Worm (Caenorhabditis elegans): ENCODE results near the gene cng-1.

Gene cng-1

ce11 chrV:15056346-15056839, 25.1 kb upstream of the cng-1 start:
- TF ChIP-seq C38D4.7 (GFP tag; optimal IDR thresholded peaks at IDR 0.05) (no peak), pha-2 (tag; optimal IDR thresholded peaks at IDR 0.05) (no peak), odd-2 (tag; optimal IDR thresholded peaks at IDR 0.05) (no peak), ttx-3 (tag; optimal IDR thresholded peaks at IDR 0.05) (no peak), ahr-1 (tag; optimal IDR thresholded peaks at IDR 0.05) (no peak), sdc-2 (tag; optimal IDR thresholded peaks at IDR 0.05) (no peak), nfya-1 (tag; optimal IDR thresholded peaks at IDR 0.05) (no peak), ets-4 (tag; optimal IDR thresholded peaks at IDR 0.05) (no peak), K02D7.2 (tag; optimal IDR thresholded peaks at IDR 0.05) (no peak), F13H6.1 (tag; optimal IDR thresholded peaks at IDR 0.05) (no peak)

ce11 chrV:15055873-15056272, 24.6 kb upstream of the cng-1 start, which contains the start of gene C25D7.16:
C25D7.16 (plus strand) TSS chrV:15056173.
- TF ChIP-seq ceh-2 (tag; optimal IDR thresholded peaks at IDR 0.05) (no peak), fkh-6 (tag; optimal IDR thresholded peaks at IDR 0.05) (no peak), C08G9.2 (tag; optimal IDR thresholded peaks at IDR 0.05) (no peak), unc-42 (tag; optimal IDR thresholded peaks at IDR 0.05) (no peak), hlh-13 (GFP tag; optimal IDR thresholded peaks at IDR 0.05) (no peak), ceh-34 (tag; optimal IDR thresholded peaks at IDR 0.05) (no peak), ceh-22 (tag; optimal IDR thresholded peaks at IDR 0.05) (no peak), pha-4 (tag; optimal IDR thresholded peaks at IDR 0.05) (no peak)

ce11 chrV:15054733-15055132, 23.5 kb upstream of the cng-1 start:
- TF ChIP-seq pag-3 (tag; optimal IDR thresholded peaks at IDR 0.05; ENCODE audit: borderline replicate concordance) (no peak), zip-5 (tag; optimal IDR thresholded peaks at IDR 0.05) (no peak), madf-2 (tag; optimal IDR thresholded peaks at IDR 0.05) (no peak), ceh-31 (tag; optimal IDR thresholded peaks at IDR 0.05) (no peak)

ce11 chrV:15052368-15052767, 21.1 kb upstream of the cng-1 start, which contains the start of the genes fbxa-82 and C25D7.5:
fbxa-82 (minus strand) TSS chrV:15052530.
C25D7.5 (plus strand) TSS chrV:15052650.
- no peak for TF ChIP-seq ama-1 (optimal IDR thresholded peaks at IDR 0.05)
- no peak for TF ChIP-seq dve-1 (tag; optimal IDR thresholded peaks at IDR 0.05)
- no peak for TF ChIP-seq tbx-7 (tag; optimal IDR thresholded peaks at IDR 0.05)
- no peak for TF ChIP-seq ttx-3 (tag; optimal IDR thresholded peaks at IDR 0.05)
- TF ChIP-seq pha-4 (tag; optimal IDR thresholded peaks at IDR 0.05), result no peak
- no peak for TF ChIP-seq ztf-16 (tag; optimal IDR thresholded peaks at IDR 0.05)
- TF ChIP-seq fax-1 (tag; optimal IDR thresholded peaks at IDR 0.05), result no peak
- no peak for TF ChIP-seq nhr-232 (tag; optimal IDR thresholded peaks at IDR 0.05)
- TF ChIP-seq ceh-22 (tag; optimal IDR thresholded peaks at IDR 0.05), result no peak
- no peak for TF ChIP-seq fkh-6 (tag; optimal IDR thresholded peaks at IDR 0.05)
- no peak for TF ChIP-seq lim-6 (tag; optimal IDR thresholded peaks at IDR 0.05)
- TF ChIP-seq hlh-15 (tag; optimal IDR thresholded peaks at IDR 0.05), result no peak
- TF ChIP-seq ceh-18 (tag; optimal IDR thresholded peaks at IDR 0.05), result no peak
- TF ChIP-seq hlh-30 (tag; optimal IDR thresholded peaks at IDR 0.05; ENCODE audit: insufficient read depth), result no peak
- TF ChIP-seq hlh-6 (tag; optimal IDR thresholded peaks at IDR 0.05), result no peak
- TF ChIP-seq ceh-48 (tag; optimal IDR thresholded peaks at IDR 0.05), result no peak
- TF ChIP-seq pha-2 (tag; optimal IDR thresholded peaks at IDR 0.05), result no peak
- TF ChIP-seq pag-3 (tag; optimal IDR thresholded peaks at IDR 0.05; ENCODE audit: borderline replicate concordance), result no peak
- TF ChIP-seq odd-2 (tag; optimal IDR thresholded peaks at IDR 0.05), result no peak
- TF ChIP-seq mec-3 (tag; optimal IDR thresholded peaks at IDR 0.05; ENCODE audit: borderline replicate concordance), result no peak

ce11 chrV:15051720-15052119, 20.4 kb upstream of the cng-1 start:
- no peak for TF ChIP-seq hlh-13 (GFP tag; optimal IDR thresholded peaks at IDR 0.05)
- no peak for TF ChIP-seq pqm-1 (tag; optimal IDR thresholded peaks at IDR 0.05)
- no peak for TF ChIP-seq dve-1 (tag; optimal IDR thresholded peaks at IDR 0.05)

All from whole organism, late embryonic.